Fruit fly (Drosophila melanogaster) whole organism, embryonic: ENCODE data around the gene Lst8.

Experiments used
- Ada2b ChIP-seq: fragments of 200-800 bp; sonication (Bioruptor generic); IDR thresholded peaks from 2 replicates; pipeline ENCODE4 v1.3.6; 2022; ENCODE audit warnings: missing biosample characterization, missing genetic modification characterization
- Asciz ChIP-seq: fragments of 200-800 bp; sonication (Bioruptor generic); optimal IDR thresholded peaks from 2 replicates; lab custom pipeline; 2017; ENCODE audit warnings: missing biosample characterization, mild to moderate bottlenecking, missing genetic modification characterization, missing genetic modification reagents
- Atf3 ChIP-seq: fragments of 200-800 bp; sonication (Bioruptor generic); optimal IDR thresholded peaks from 3 replicates; lab custom pipeline; 2016; ENCODE audit warnings: missing biosample characterization, missing genetic modification characterization
- Blimp-1 ChIP-seq: fragments of 200-800 bp; sonication (Bioruptor generic); optimal IDR thresholded peaks from 3 replicates; lab custom pipeline; 2018; ENCODE audit warnings: missing biosample characterization, missing genetic modification characterization, mild to moderate bottlenecking, moderate library complexity, missing genetic modification reagents
- CG10209 ChIP-seq: fragments of 200-800 bp; sonication (Bioruptor generic); optimal IDR thresholded peaks from 3 replicates; lab custom pipeline; 2017; ENCODE audit warnings: missing biosample characterization, mild to moderate bottlenecking, missing genetic modification characterization, missing genetic modification reagents
- CG11695 ChIP-seq: fragments of 200-800 bp; sonication (Bioruptor generic); IDR thresholded peaks from 3 replicates; pipeline ENCODE4 v1.3.6; 2022; ENCODE audit warnings: missing biosample characterization, missing genetic modification characterization
- CG11723 ChIP-seq: fragments of 200-800 bp; sonication (Bioruptor generic); optimal IDR thresholded peaks from 2 replicates; lab custom pipeline; 2017; ENCODE audit warnings: missing biosample characterization, mild to moderate bottlenecking, missing genetic modification characterization
- CG13123 ChIP-seq: fragments of 200-800 bp; sonication (Bioruptor generic); optimal IDR thresholded peaks from 2 replicates; lab custom pipeline; 2016; ENCODE audit warnings: missing biosample characterization, missing genetic modification characterization
- CG15269 ChIP-seq: fragments of 200-800 bp; sonication (Bioruptor generic); optimal IDR thresholded peaks from 2 replicates; lab custom pipeline; 2018; ENCODE audit warnings: missing biosample characterization, mild to moderate bottlenecking, missing genetic modification characterization, moderate library complexity
- CG15601 ChIP-seq: fragments of 200-800 bp; sonication (Bioruptor generic); optimal IDR thresholded peaks from 3 replicates; lab custom pipeline; 2019; ENCODE audit warnings: missing biosample characterization, mild to moderate bottlenecking, missing genetic modification characterization, moderate library complexity
- CG1603 ChIP-seq: fragments of 200-800 bp; sonication (Bioruptor generic); optimal IDR thresholded peaks from 2 replicates; lab custom pipeline; 2019; ENCODE audit warnings: missing biosample characterization, mild to moderate bottlenecking, missing genetic modification characterization, moderate library complexity
- CG16779 ChIP-seq: fragments of 200-800 bp; sonication (Bioruptor generic); IDR thresholded peaks from 2 replicates; pipeline ENCODE4 v1.3.6; 2022; ENCODE audit warnings: missing biosample characterization, missing genetic modification characterization
- CG17829 ChIP-seq: fragments of 200-800 bp; optimal IDR thresholded peaks from 2 replicates; lab custom pipeline; 2019; ENCODE audit warnings: missing biosample characterization, mild to moderate bottlenecking, missing genetic modification characterization, moderate library complexity
- CG17912 ChIP-seq: fragments of 200-800 bp; sonication (Bioruptor generic); optimal IDR thresholded peaks from 2 replicates; lab custom pipeline; 2018; ENCODE audit warnings: missing biosample characterization, mild to moderate bottlenecking, missing genetic modification characterization
- CG32772 ChIP-seq: fragments of 200-800 bp; sonication (Bioruptor generic); IDR thresholded peaks from 2 replicates; pipeline ENCODE4 v1.3.6; 2022; ENCODE audit warnings: missing biosample characterization, missing genetic modification characterization
- CG3281 ChIP-seq: fragments of 200-800 bp; sonication (Bioruptor generic); optimal IDR thresholded peaks from 3 replicates; lab custom pipeline; 2017; ENCODE audit warnings: missing biosample characterization, mild to moderate bottlenecking, missing genetic modification characterization
- CG7357 ChIP-seq: fragments of 200-800 bp; sonication (Bioruptor generic); IDR thresholded peaks from 3 replicates; pipeline ENCODE4 v1.3.6; 2022; ENCODE audit warnings: missing biosample characterization, missing genetic modification characterization
- CG7963 ChIP-seq: fragments of 200-800 bp; sonication (Bioruptor generic); IDR thresholded peaks from 3 replicates; pipeline ENCODE4 v1.3.6; 2022; ENCODE audit warnings: missing biosample characterization, missing genetic modification characterization; ENCODE audit not compliant: partially characterized antibody
- D ChIP-seq, 2 experiments: fragments of 200-800 bp in 1 of 2; fragments of >200 bp in 1 of 2; sonication (Bioruptor generic) in 1 of 2; optimal IDR thresholded peaks; 2 replicates in 1 of 2; 3 replicates in 1 of 2; lab custom pipeline; 2017; ENCODE audit warnings: mild to moderate bottlenecking in 1 of 2, missing biosample characterization in 1 of 2, missing genetic modification characterization in 1 of 2, missing genetic modification reagents in 1 of 2
- D19A ChIP-seq: fragments of 200-800 bp; optimal IDR thresholded peaks from 3 replicates; lab custom pipeline; 2019; ENCODE audit warnings: missing biosample characterization, mild to moderate bottlenecking, missing genetic modification characterization, moderate library complexity
- Dbx ChIP-seq: fragments of 200-800 bp; sonication (Bioruptor generic); IDR thresholded peaks from 3 replicates; pipeline ENCODE4 v1.3.6; 2022; ENCODE audit warnings: missing biosample characterization, missing genetic modification characterization
- Deaf1 ChIP-seq: fragments of 200-800 bp; optimal IDR thresholded peaks from 3 replicates; lab custom pipeline; 2019; ENCODE audit warnings: missing biosample characterization, mild to moderate bottlenecking, missing genetic modification characterization, moderate library complexity
- Dp ChIP-seq: fragments of 200-800 bp; sonication (Bioruptor generic); optimal IDR thresholded peaks from 2 replicates; lab custom pipeline; 2018; ENCODE audit warnings: missing biosample characterization, mild to moderate bottlenecking, missing genetic modification characterization, moderate library complexity
- Fer2 ChIP-seq: fragments of 200-800 bp; sonication (Bioruptor generic); optimal IDR thresholded peaks from 2 replicates; lab custom pipeline; 2018; ENCODE audit warnings: missing biosample characterization, mild to moderate bottlenecking, missing genetic modification characterization, moderate library complexity
- Gug ChIP-seq: fragments of 200-800 bp; sonication (Bioruptor generic); IDR thresholded peaks from 4 replicates; pipeline ENCODE4 v1.3.6; 2022; ENCODE audit warnings: missing biosample characterization, missing genetic modification characterization
- HHEX ChIP-seq: fragments of 200-800 bp; sonication (Bioruptor generic); optimal IDR thresholded peaks from 3 replicates; lab custom pipeline; 2017; ENCODE audit warnings: missing biosample characterization, mild to moderate bottlenecking, missing genetic modification characterization, missing genetic modification reagents
- Hand ChIP-seq: fragments of 200-800 bp; sonication (Bioruptor generic); optimal IDR thresholded peaks from 2 replicates; lab custom pipeline; 2017; ENCODE audit warnings: mild to moderate bottlenecking, missing biosample characterization, missing genetic modification reagents, missing genetic modification characterization
- HmgZ ChIP-seq: fragments of 200-800 bp; sonication (Bioruptor generic); optimal IDR thresholded peaks from 2 replicates; lab custom pipeline; 2018; ENCODE audit warnings: missing biosample characterization, mild to moderate bottlenecking, missing genetic modification characterization
- Hsf ChIP-seq: fragments of 200-800 bp; sonication (Bioruptor generic); optimal IDR thresholded peaks from 3 replicates; lab custom pipeline; 2016; ENCODE audit warnings: missing biosample characterization, missing genetic modification characterization
- Med ChIP-seq: fragments of 200-800 bp; sonication (Bioruptor generic); peaks from one replicate; lab custom pipeline; 2016; ENCODE audit warnings: missing biosample characterization, missing genetic modification characterization, mild to moderate bottlenecking, inconsistent platforms, moderate library complexity
- Neu2 ChIP-seq: fragments of 200-800 bp; sonication (Bioruptor generic); optimal IDR thresholded peaks from 3 replicates; lab custom pipeline; 2016; ENCODE audit warnings: missing biosample characterization, missing genetic modification characterization, borderline replicate concordance
- Sox102F ChIP-seq: fragments of 200-800 bp; sonication (Bioruptor generic); optimal IDR thresholded peaks from 2 replicates; lab custom pipeline; 2018; ENCODE audit warnings: missing biosample characterization, mild to moderate bottlenecking, missing genetic modification characterization, moderate library complexity
- Xbp1 ChIP-seq: fragments of 200-800 bp; sonication (Bioruptor generic); optimal IDR thresholded peaks from 3 replicates; lab custom pipeline; 2016; ENCODE audit warnings: missing biosample characterization, mild to moderate bottlenecking, missing genetic modification characterization
- esg ChIP-seq: fragments of 200-800 bp; sonication (Bioruptor generic); conservative IDR thresholded peaks from 2 replicates; pipeline ENCODE4 v1.3.6; 2022; ENCODE audit warnings: missing biosample characterization, missing genetic modification characterization
- gem ChIP-seq: fragments of 200-800 bp; sonication (Bioruptor generic); optimal IDR thresholded peaks from 2 replicates; lab custom pipeline; 2019; ENCODE audit warnings: missing biosample characterization, mild to moderate bottlenecking, missing genetic modification characterization, moderate library complexity
- grau ChIP-seq: fragments of 200-800 bp; optimal IDR thresholded peaks from 3 replicates; lab custom pipeline; 2019; ENCODE audit warnings: missing biosample characterization, mild to moderate bottlenecking, missing genetic modification characterization, moderate library complexity
- insv ChIP-seq, 2 experiments: fragments of 200-800 bp; sonication (Bioruptor generic); optimal IDR thresholded peaks; 3 replicates each; lab custom pipeline; 2016 to 2018; ENCODE audit warnings: missing biosample characterization in 2 of 2, missing genetic modification characterization in 2 of 2
- lab ChIP-seq: fragments of 200-800 bp; sonication (Bioruptor generic); optimal IDR thresholded peaks from 3 replicates; lab custom pipeline; 2017; ENCODE audit warnings: missing biosample characterization, missing genetic modification characterization, mild to moderate bottlenecking, moderate library complexity, missing genetic modification reagents
- lola ChIP-seq, 3 experiments: fragments of >200 bp in 2 of 3; fragments of 200-800 bp in 1 of 3; sonication (Bioruptor generic) in 1 of 3; optimal IDR thresholded peaks; 2 replicates each; lab custom pipeline; 2017 to 2019; ENCODE audit warnings: missing biosample characterization in 3 of 3, missing genetic modification characterization in 3 of 3, mild to moderate bottlenecking in 1 of 3, moderate library complexity in 1 of 3
- mam ChIP-seq: fragments of 200-800 bp; sonication (Bioruptor generic); optimal IDR thresholded peaks from 3 replicates; lab custom pipeline; 2016; ENCODE audit warnings: missing biosample characterization, missing genetic modification characterization
- nerfin-1 ChIP-seq: fragments of 200-800 bp; sonication (Bioruptor generic); optimal IDR thresholded peaks from 3 replicates; lab custom pipeline; 2019; ENCODE audit warnings: missing biosample characterization, mild to moderate bottlenecking, missing genetic modification characterization, moderate library complexity
- odd ChIP-seq: fragments of 200-800 bp; sonication (Bioruptor generic); optimal IDR thresholded peaks from 2 replicates; lab custom pipeline; 2017; ENCODE audit warnings: missing biosample characterization, mild to moderate bottlenecking, missing genetic modification characterization
- repo ChIP-seq: fragments of 200-800 bp; sonication (Bioruptor generic); optimal IDR thresholded peaks from 2 replicates; lab custom pipeline; 2016; ENCODE audit warnings: missing biosample characterization, missing genetic modification characterization
- rib ChIP-seq: fragments of 200-800 bp; sonication (Bioruptor generic); IDR thresholded peaks from 2 replicates; pipeline ENCODE4 v1.3.6; 2022; ENCODE audit warnings: missing biosample characterization, missing genetic modification characterization
- row ChIP-seq: fragments of 200-800 bp; sonication (Bioruptor generic); IDR thresholded peaks from 3 replicates; pipeline ENCODE4 v1.3.6; 2022; ENCODE audit warnings: missing biosample characterization, missing genetic modification characterization
- sima ChIP-seq: fragments of 200-800 bp; sonication (Bioruptor generic); optimal IDR thresholded peaks from 2 replicates; lab custom pipeline; 2016; ENCODE audit warnings: missing biosample characterization, missing genetic modification characterization
- tgo ChIP-seq: fragments of 200-800 bp; sonication (Bioruptor generic); IDR thresholded peaks from 3 replicates; pipeline ENCODE4 v1.3.6; 2022; ENCODE audit warnings: missing biosample characterization, missing genetic modification characterization
- tio ChIP-seq: fragments of 200-800 bp; sonication (Bioruptor generic); optimal IDR thresholded peaks from 2 replicates; lab custom pipeline; 2017; ENCODE audit warnings: missing biosample characterization, missing genetic modification characterization, inconsistent platforms
- trh ChIP-seq: fragments of 200-800 bp; sonication (Bioruptor generic); optimal IDR thresholded peaks from 2 replicates; lab custom pipeline; 2016; ENCODE audit warnings: missing biosample characterization, missing genetic modification characterization

Gene Lst8

dm6 chrX:9589928-9590327 is 15.8 kb downstream of the Lst8 start (continued):
- TF ChIP-seq Ada2b (GFP tag; lab: Robert Waterston, UW) (peak; percentile 29; the same call in 1 of the 2 replicates), lola (GFP tag; optimal IDR thresholded peaks at IDR 0.05; lab: Kevin White, UChicago) (peak in 1 of 3 experiments; percentile 10), CG17829 (tag; lab: Kevin White, UChicago) (peak; percentile 26), sima (GFP tag; lab: Kevin White, UChicago) (no peak), mam (GFP tag; lab: Kevin White, UChicago) (no peak), HmgZ (tag; lab: Kevin White, UChicago) (peak; percentile 10), CG13123 (GFP tag; lab: Kevin White, UChicago) (no peak), Hand (GFP tag; lab: Kevin White, UChicago) (peak; percentile 0), repo (no peak), Blimp-1 (GFP tag; lab: Kevin White, UChicago) (peak; percentile 43), Med (GFP tag; lab: Kevin White, UChicago) (peak; percentile 25), esg (GFP tag; lab: Robert Waterston, UW) (peak; percentile 29; the same call in 1 of the 2 replicates), CG17912 (GFP tag; lab: Kevin White, UChicago) (no peak), CG10209 (GFP tag; lab: Kevin White, UChicago) (peak; percentile 58), lab (GFP tag; lab: Kevin White, UChicago) (peak; percentile 72), CG11723 (GFP tag; lab: Kevin White, UChicago) (peak; percentile 36), HHEX (GFP tag; lab: Kevin White, UChicago) (peak; percentile 45), Dbx (GFP tag; lab: Robert Waterston, UW) (peak; percentile 50; the same call in 1 of the 3 replicates), Sox102F (GFP tag; lab: Kevin White, UChicago) (peak; percentile 73), Atf3 (GFP tag; lab: Kevin White, UChicago) (no peak), tio (GFP tag; lab: Kevin White, UChicago) (peak; percentile 39), Xbp1 (GFP tag; lab: Kevin White, UChicago) (peak; percentile 57), Fer2 (tag; lab: Kevin White, UChicago) (peak; percentile 30), tgo (GFP tag; lab: Robert Waterston, UW) (peak; percentile 20; the same call in 1 of the 3 replicates), gem (peak; percentile 76), Hsf (GFP tag; lab: Kevin White, UChicago) (peak; percentile 26), row (GFP tag; lab: Robert Waterston, UW) (peak; percentile 74), CG1603 (tag; lab: Kevin White, UChicago) (peak; percentile 40), grau (tag; lab: Kevin White, UChicago) (peak; percentile 67), nerfin-1 (tag; lab: Kevin White, UChicago) (peak; percentile 12), rib (GFP tag; lab: Robert Waterston, UW) (no peak), CG16779 (no peak), D19A (tag; lab: Kevin White, UChicago) (peak; percentile 84), D (optimal IDR thresholded peaks at IDR 0.05; lab: Kevin White, UChicago) (no peak), D (GFP tag; optimal IDR thresholded peaks at IDR 0.05; lab: Kevin White, UChicago) (peak; percentile 11), Dp (no peak), CG11695 (GFP tag; lab: Robert Waterston, UW) (peak; percentile 54; the same call in 2 of the 3 replicates), trh (GFP tag; lab: Kevin White, UChicago) (no peak), Asciz (peak; percentile 51), Neu2 (GFP tag; lab: Kevin White, UChicago) (no peak), Gug (GFP tag; lab: Robert Waterston, UW) (no peak), odd (GFP tag; lab: Kevin White, UChicago) (peak; percentile 36), CG7357 (0 out of 3 replicates have a peak, but pooled peaks have one; percentile 21), CG15601 (tag; lab: Kevin White, UChicago) (peak; percentile 5), CG15269 (tag; lab: Kevin White, UChicago) (peak; percentile 72), CG7963 (GFP tag; lab: Robert Waterston, UW) (no peak), CG3281 (peak; percentile 56), insv (GFP tag; optimal IDR thresholded peaks at IDR 0.05; lab: Kevin White, UChicago) (no peak), CG32772 (GFP tag; lab: Robert Waterston, UW) (peak; percentile 26; the same call in 1 of the 2 replicates), Deaf1 (tag; lab: Kevin White, UChicago) (peak; percentile 3)
